Worm (Caenorhabditis elegans): ENCODE data around the gene hsp-4.

- TF ChIP-seq nhr-2 (tag; optimal IDR thresholded peaks at IDR 0.05) (no peak), sem-2 (GFP tag; optimal IDR thresholded peaks at IDR 0.05) (no peak), unc-62 (GFP tag; optimal IDR thresholded peaks at IDR 0.05) (no peak), ceh-83 (GFP tag; optimal IDR thresholded peaks at IDR 0.05) (no peak), pha-4 (tag; optimal IDR thresholded peaks at IDR 0.05) (no peak), nhr-237 (tag; optimal IDR thresholded peaks at IDR 0.05) (no peak)
Observed at ce11 chrII:7356326-7356725, 3.9 kb upstream of the hsp-4 start, which contains the start of gene haf-2.
